Fruit fly (Drosophila melanogaster): Measurements from ENCODE around the gene Elo68beta.

dm6 chr3L:11109454-11109853 is 8.0 kb upstream of the Elo68beta start, which contains the start of the genes CG34012 and emei:
- no peak for TF ChIP-seq fd64A (GFP tag; optimal IDR thresholded peaks at IDR 0.05)
- TF ChIP-seq psq (GFP tag; optimal IDR thresholded peaks at IDR 0.05): no peak
- no peak for TF ChIP-seq fru (optimal IDR thresholded peaks at IDR 0.05)
- no peak for TF ChIP-seq nmo (GFP tag; optimal IDR thresholded peaks at IDR 0.05)
- TF ChIP-seq Awh (GFP tag; IDR thresholded peaks at IDR 0.05): no peak
- TF ChIP-seq CG10366 (GFP tag; IDR thresholded peaks at IDR 0.05): no peak
